Fruit fly (Drosophila melanogaster) whole organism, embryonic: ENCODE measurements around the gene por.

Experiments
- Ada2b ChIP-seq: fragments of 200-800 bp; sonication (Bioruptor generic); IDR thresholded peaks from 2 replicates; pipeline ENCODE4 v1.3.6; 2022; ENCODE audit warnings: missing biosample characterization, missing genetic modification characterization
- Adf1 ChIP-seq: fragments of 200-800 bp; sonication (Bioruptor generic); IDR thresholded peaks from 2 replicates; pipeline ENCODE4 v1.3.6; 2022; ENCODE audit warnings: missing biosample characterization, missing genetic modification characterization
- Aef1 ChIP-seq: fragments of 200-800 bp; sonication (Bioruptor generic); IDR thresholded peaks from 3 replicates; pipeline ENCODE4 v1.3.6; 2022; ENCODE audit warnings: missing biosample characterization, missing genetic modification characterization
- Awh ChIP-seq: fragments of 200-800 bp; sonication (Bioruptor generic); IDR thresholded peaks from 2 replicates; pipeline ENCODE4, ENCODE4 v1.3.6; 2022; ENCODE audit warnings: missing biosample characterization, missing genetic modification characterization
- CG10462 ChIP-seq: fragments of 200-800 bp; sonication (Bioruptor generic); optimal IDR thresholded peaks from 2 replicates; lab custom pipeline; 2016; ENCODE audit warnings: missing biosample characterization, missing genetic modification characterization
- CG11093 ChIP-seq: fragments of 200-800 bp; sonication (Bioruptor generic); IDR thresholded peaks from 3 replicates; pipeline ENCODE4 v1.3.6; 2022; ENCODE audit warnings: missing biosample characterization, missing genetic modification characterization
- CG12155 ChIP-seq: fragments of 200-800 bp; sonication (Bioruptor generic); optimal IDR thresholded peaks from 3 replicates; lab custom pipeline; 2016; ENCODE audit warnings: missing biosample characterization, missing genetic modification characterization
- CG14014 ChIP-seq: fragments of 200-800 bp; sonication (Bioruptor generic); IDR thresholded peaks from 2 replicates; pipeline ENCODE4 v1.3.6; 2022; ENCODE audit warnings: missing biosample characterization, missing genetic modification characterization
- CG15269 ChIP-seq: fragments of 200-800 bp; sonication (Bioruptor generic); optimal IDR thresholded peaks from 2 replicates; lab custom pipeline; 2018; ENCODE audit warnings: missing biosample characterization, mild to moderate bottlenecking, missing genetic modification characterization, moderate library complexity
- CG15514 ChIP-seq: fragments of 200-800 bp; sonication (Bioruptor generic); optimal IDR thresholded peaks from 3 replicates; lab custom pipeline; 2017; ENCODE audit warnings: missing biosample characterization, missing genetic modification characterization, mild to moderate bottlenecking, moderate library complexity, missing genetic modification reagents
- CG1647 ChIP-seq: fragments of 200-800 bp; sonication (Bioruptor generic); optimal IDR thresholded peaks from 3 replicates; lab custom pipeline; 2016; ENCODE audit warnings: missing biosample characterization, missing genetic modification characterization
- CG30431 ChIP-seq: fragments of 200-800 bp; sonication (Bioruptor generic); optimal IDR thresholded peaks from 2 replicates; lab custom pipeline; 2017; ENCODE audit warnings: missing biosample characterization, missing genetic modification characterization
- CG31224 ChIP-seq: fragments of 200-800 bp; sonication (Bioruptor generic); IDR thresholded peaks from 2 replicates; pipeline ENCODE4 v1.3.6; 2022; ENCODE audit warnings: missing biosample characterization, missing genetic modification characterization
- CG33213 ChIP-seq: fragments of 200-800 bp; sonication (Bioruptor generic); optimal IDR thresholded peaks from 3 replicates; lab custom pipeline; 2016; ENCODE audit warnings: missing biosample characterization, missing genetic modification characterization
- CG3995 ChIP-seq: fragments of 200-800 bp; sonication (Bioruptor generic); optimal IDR thresholded peaks from 3 replicates; lab custom pipeline; 2016; ENCODE audit warnings: missing biosample characterization, missing genetic modification characterization
- CG6254 ChIP-seq: fragments of 200-800 bp; sonication (Bioruptor generic); optimal IDR thresholded peaks from 3 replicates; lab custom pipeline; 2017; ENCODE audit warnings: mild to moderate bottlenecking, missing biosample characterization, missing genetic modification reagents, missing genetic modification characterization
- CG7745 ChIP-seq: fragments of 200-800 bp; sonication (Bioruptor generic); optimal IDR thresholded peaks from 2 replicates; lab custom pipeline; 2018; ENCODE audit warnings: missing biosample characterization, mild to moderate bottlenecking, missing genetic modification characterization, moderate library complexity
- CG8089 ChIP-seq: fragments of 200-800 bp; sonication (Bioruptor generic); optimal IDR thresholded peaks from 3 replicates; lab custom pipeline; 2016; ENCODE audit warnings: missing biosample characterization, missing genetic modification characterization
- CG8290 ChIP-seq, 3 experiments: fragments of 200-800 bp; sonication (Bioruptor generic); optimal IDR thresholded peaks; 2 replicates each; lab custom pipeline; 2016 to 2019; ENCODE audit warnings: missing biosample characterization in 3 of 3, missing genetic modification characterization in 3 of 3, mild to moderate bottlenecking in 2 of 3, moderate library complexity in 1 of 3
- CG8765 ChIP-seq: fragments of 200-800 bp; sonication (Bioruptor generic); IDR thresholded peaks from 2 replicates; pipeline ENCODE4 v1.3.6; 2022; ENCODE audit warnings: missing biosample characterization, missing genetic modification characterization
- CrebB ChIP-seq: fragments of 200-800 bp; sonication (Bioruptor generic); optimal IDR thresholded peaks from 3 replicates; lab custom pipeline; 2018; ENCODE audit warnings: missing biosample characterization, mild to moderate bottlenecking, missing genetic modification characterization
- Dad ChIP-seq: fragments of 200-800 bp; sonication (Bioruptor generic); optimal IDR thresholded peaks from 3 replicates; lab custom pipeline; 2016; ENCODE audit warnings: missing biosample characterization, missing genetic modification characterization
- Doc2 ChIP-seq: fragments of 200-800 bp; sonication (Bioruptor generic); IDR thresholded peaks from 2 replicates; pipeline ENCODE4 v1.3.6; 2022; ENCODE audit warnings: missing biosample characterization, missing genetic modification characterization
- E2f1 ChIP-seq: fragments of 200-800 bp; sonication (Bioruptor generic); IDR thresholded peaks from 2 replicates; pipeline ENCODE4 v1.3.6; 2022; ENCODE audit warnings: missing biosample characterization, missing genetic modification characterization
- Fer1 ChIP-seq: fragments of 200-800 bp; sonication (Bioruptor generic); optimal IDR thresholded peaks from 2 replicates; lab custom pipeline; 2017; ENCODE audit warnings: missing biosample characterization, mild to moderate bottlenecking, missing genetic modification characterization
- Lhr ChIP-seq: fragments of 200-800 bp; sonication (Bioruptor generic); optimal IDR thresholded peaks from 3 replicates; lab custom pipeline; 2017; ENCODE audit warnings: mild to moderate bottlenecking, missing biosample characterization, missing genetic modification reagents, missing genetic modification characterization
- Lim3 ChIP-seq: fragments of 200-800 bp; sonication (Bioruptor generic); IDR thresholded peaks from 2 replicates; pipeline ENCODE4 v1.3.6; 2022; ENCODE audit warnings: missing biosample characterization, missing genetic modification characterization
- Optix ChIP-seq: fragments of 200-800 bp; sonication (Bioruptor generic); IDR thresholded peaks from 3 replicates; pipeline ENCODE4 v1.3.6; 2022; ENCODE audit warnings: missing biosample characterization, missing genetic modification characterization
- Six4 ChIP-seq: fragments of 200-800 bp; sonication (Bioruptor generic); optimal IDR thresholded peaks from 2 replicates; lab custom pipeline; 2016; ENCODE audit warnings: missing biosample characterization, missing genetic modification characterization
- Taf1 ChIP-seq: fragments of 200-800 bp; sonication (Bioruptor generic); IDR thresholded peaks from 2 replicates; pipeline ENCODE4 v1.3.6; 2022; ENCODE audit warnings: missing biosample characterization, missing genetic modification characterization
- Tbp ChIP-seq: fragments of >200 bp; optimal IDR thresholded peaks from 2 replicates; lab custom pipeline; 2018; ENCODE audit warnings: missing biosample characterization, missing genetic modification characterization
- Vsx1 ChIP-seq: fragments of 200-800 bp; sonication (Bioruptor generic); optimal IDR thresholded peaks from 2 replicates; lab custom pipeline; 2017; ENCODE audit warnings: missing biosample characterization, mild to moderate bottlenecking, missing genetic modification characterization, missing genetic modification reagents
- al ChIP-seq: fragments of 200-800 bp; sonication (Bioruptor generic); IDR thresholded peaks from 2 replicates; pipeline ENCODE4 v1.3.6; 2022; ENCODE audit warnings: missing biosample characterization, missing genetic modification characterization
- caup ChIP-seq: fragments of 200-800 bp; sonication (Bioruptor generic); optimal IDR thresholded peaks from 3 replicates; lab custom pipeline; 2017; ENCODE audit warnings: missing biosample characterization, mild to moderate bottlenecking, missing genetic modification characterization, moderate library complexity; ENCODE audit not compliant: severe bottlenecking
- cg ChIP-seq: fragments of 200-800 bp; sonication (Bioruptor generic); optimal IDR thresholded peaks from 3 replicates; lab custom pipeline; 2019; ENCODE audit warnings: missing biosample characterization, mild to moderate bottlenecking, missing genetic modification characterization, moderate library complexity
- chif ChIP-seq, 2 experiments: fragments of 200-800 bp; sonication (Bioruptor generic); optimal IDR thresholded peaks; 3 replicates each; lab custom pipeline; 2016; ENCODE audit warnings: missing biosample characterization in 2 of 2, missing genetic modification characterization in 2 of 2
- fd3F ChIP-seq: fragments of 200-800 bp; sonication (Bioruptor generic); optimal IDR thresholded peaks from 2 replicates; lab custom pipeline; 2018; ENCODE audit warnings: missing biosample characterization, mild to moderate bottlenecking, missing genetic modification characterization, moderate library complexity
- gcm2 ChIP-seq: fragments of 200-800 bp; sonication (Bioruptor generic); optimal IDR thresholded peaks from 2 replicates; lab custom pipeline; 2016; ENCODE audit warnings: missing biosample characterization, missing genetic modification characterization
- grau ChIP-seq: fragments of 200-800 bp; optimal IDR thresholded peaks from 3 replicates; lab custom pipeline; 2019; ENCODE audit warnings: missing biosample characterization, mild to moderate bottlenecking, missing genetic modification characterization, moderate library complexity
- gsb-n ChIP-seq: fragments of 200-800 bp; sonication (Bioruptor generic); optimal IDR thresholded peaks from 3 replicates; lab custom pipeline; 2018; ENCODE audit warnings: missing biosample characterization, mild to moderate bottlenecking, missing genetic modification characterization
- prd ChIP-seq, 3 experiments: fragments of >200 bp in 2 of 3; fragments of 200-800 bp in 1 of 3; sonication (Bioruptor generic) in 1 of 3; optimal IDR thresholded peaks in 2 of 3; IDR thresholded peaks in 1 of 3; 2 replicates in 2 of 3; 3 replicates in 1 of 3; pipeline versions ENCODE4 v1.3.6 to Lab custom; 2017 to 2022; ENCODE audit warnings: missing biosample characterization in 1 of 3, missing genetic modification characterization in 1 of 3
- repo ChIP-seq: fragments of 200-800 bp; sonication (Bioruptor generic); optimal IDR thresholded peaks from 2 replicates; lab custom pipeline; 2016; ENCODE audit warnings: missing biosample characterization, missing genetic modification characterization
- sd ChIP-seq: fragments of 200-800 bp; sonication (Bioruptor generic); optimal IDR thresholded peaks from 3 replicates; lab custom pipeline; 2018; ENCODE audit warnings: missing biosample characterization, mild to moderate bottlenecking, missing genetic modification characterization, moderate library complexity
- sens ChIP-seq: fragments of 200-800 bp; sonication (Bioruptor generic); peaks from one replicate; lab custom pipeline; 2016; ENCODE audit warnings: missing biosample characterization, missing genetic modification characterization
- tna ChIP-seq: fragments of 200-800 bp; sonication (Bioruptor generic); IDR thresholded peaks from 2 replicates; pipeline ENCODE4 v1.3.6; 2022; ENCODE audit warnings: missing biosample characterization, missing genetic modification characterization; ENCODE audit not compliant: partially characterized antibody
- tx ChIP-seq: fragments of 200-800 bp; sonication (Bioruptor generic); optimal IDR thresholded peaks from 2 replicates; lab custom pipeline; 2016; ENCODE audit warnings: missing biosample characterization, missing genetic modification characterization
- usp ChIP-seq: fragments of >200 bp; optimal IDR thresholded peaks from 2 replicates; lab custom pipeline; 2017; ENCODE audit warnings: missing biosample characterization, missing genetic modification characterization
- vnd ChIP-seq: fragments of 200-800 bp; sonication (Bioruptor generic); IDR thresholded peaks from 3 replicates; pipeline ENCODE4 v1.3.6; 2022; ENCODE audit warnings: missing biosample characterization, missing genetic modification characterization; ENCODE audit not compliant: partially characterized antibody

Gene por

DNA sequence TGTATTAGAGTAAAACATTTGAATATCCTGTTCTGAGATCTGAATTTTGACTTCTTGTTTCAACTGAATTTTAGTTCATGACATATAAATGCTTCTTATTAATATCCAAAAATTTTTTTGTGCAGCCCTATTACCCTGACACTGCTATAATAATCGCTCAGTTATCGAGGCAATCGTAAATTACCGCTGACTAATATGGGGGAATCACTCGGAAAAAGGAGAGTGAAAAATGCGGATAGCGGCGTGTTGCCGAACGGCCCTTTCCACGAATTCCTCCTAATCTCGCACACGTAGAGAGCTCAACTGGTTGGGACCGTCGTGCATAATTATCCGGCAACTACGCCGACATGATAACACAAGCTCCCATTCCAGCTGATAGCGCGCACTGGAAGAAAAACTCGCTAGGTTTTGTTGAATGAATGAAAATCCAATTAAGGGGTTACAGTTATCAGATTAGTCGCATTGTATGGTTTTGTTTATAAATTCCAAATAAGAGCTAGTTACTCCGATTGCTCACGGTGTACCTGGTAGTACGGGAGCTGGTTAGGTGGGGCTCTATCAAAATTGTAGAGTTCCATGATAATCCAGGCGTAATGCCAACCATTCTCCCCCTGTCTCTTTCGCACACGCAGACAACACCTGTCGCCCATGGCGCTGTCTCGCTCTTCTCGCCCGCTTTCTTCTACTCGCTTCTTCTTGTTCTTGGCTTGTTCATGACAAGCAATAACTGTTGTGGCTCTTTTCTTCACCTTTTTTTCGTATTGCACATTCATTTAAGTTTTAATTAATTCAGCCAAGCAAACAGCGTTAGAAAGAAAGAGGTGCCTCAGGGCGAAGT lies 11.6 kb downstream of the por start (continued):
- TF ChIP-seq Fer1 (GFP tag; lab: Kevin White, UChicago): peak; percentile 76
- TF ChIP-seq repo (GFP tag; lab: Kevin White, UChicago): peak; percentile 46
- peak; percentile 56 for TF ChIP-seq Awh (GFP tag; lab: Robert Waterston, UW)
- no peak for TF ChIP-seq vnd
- no peak for TF ChIP-seq prd (optimal IDR thresholded peaks at IDR 0.05; lab: Kevin White, UChicago)
- TF ChIP-seq prd (GFP tag; IDR thresholded peaks at IDR 0.05; lab: Robert Waterston, UW): peak; percentile 75
- TF ChIP-seq al: peak; percentile 72
- TF ChIP-seq sd (tag; lab: Kevin White, UChicago): peak; percentile 84
- no peak for TF ChIP-seq CG8290 (GFP tag; optimal IDR thresholded peaks at IDR 0.05; lab: Kevin White, UChicago)
- peak in 1 of 2 experiments; percentile 97 for TF ChIP-seq CG8290 (tag; optimal IDR thresholded peaks at IDR 0.05; lab: Kevin White, UChicago)
- peak; percentile 76 for TF ChIP-seq caup (GFP tag; lab: Kevin White, UChicago)
- TF ChIP-seq chif (GFP tag; optimal IDR thresholded peaks at IDR 0.05; lab: Kevin White, UChicago): peak; percentile 37 to 51
- TF ChIP-seq Optix (GFP tag; lab: Robert Waterston, UW): peak; percentile 73; the same call in 2 of the 3 replicates
- TF ChIP-seq CG11093 (GFP tag; lab: Robert Waterston, UW): peak; percentile 46; the same call in 2 of the 3 replicates
- TF ChIP-seq gcm2: peak; percentile 56
- no peak for TF ChIP-seq Tbp (GFP tag; lab: Kevin White, UChicago)
- peak; percentile 17; the same call in 1 of the 2 replicates for TF ChIP-seq Doc2
- TF ChIP-seq cg: peak; percentile 32
- peak; percentile 56 for TF ChIP-seq CG1647 (GFP tag; lab: Kevin White, UChicago)
- TF ChIP-seq usp (GFP tag; lab: Kevin White, UChicago): no peak
- peak; percentile 90 for TF ChIP-seq CrebB (tag; lab: Kevin White, UChicago)
- TF ChIP-seq Aef1 (GFP tag; lab: Robert Waterston, UW): peak; percentile 79
- TF ChIP-seq Six4 (GFP tag; lab: Kevin White, UChicago): no peak
- no peak for TF ChIP-seq CG10462 (GFP tag; lab: Kevin White, UChicago)
- peak; percentile 70 for TF ChIP-seq CG31224 (GFP tag; lab: Robert Waterston, UW)
- peak; percentile 69 for TF ChIP-seq CG15514 (GFP tag; lab: Kevin White, UChicago)
- TF ChIP-seq CG8089: peak; percentile 43
- peak; percentile 6; the same call in 1 of the 2 replicates for TF ChIP-seq Lim3 (GFP tag; lab: Robert Waterston, UW)
- TF ChIP-seq Adf1 (GFP tag; lab: Robert Waterston, UW): peak; percentile 46; the same call in 1 of the 2 replicates
- TF ChIP-seq gsb-n (tag; lab: Kevin White, UChicago): peak; percentile 8
- TF ChIP-seq tna (GFP tag; lab: Robert Waterston, UW): no peak
- TF ChIP-seq CG12155 (GFP tag; lab: Kevin White, UChicago): peak; percentile 66
- TF ChIP-seq fd3F (GFP tag; lab: Kevin White, UChicago): peak; percentile 43
- peak; percentile 40 for TF ChIP-seq CG30431 (GFP tag; lab: Kevin White, UChicago)
- TF ChIP-seq CG33213: peak; percentile 45
- no peak for TF ChIP-seq CG7745
- peak; percentile 67 for TF ChIP-seq Dad
- peak; percentile 71 for TF ChIP-seq grau (tag; lab: Kevin White, UChicago)
- peak; percentile 50 for TF ChIP-seq CG6254 (GFP tag; lab: Kevin White, UChicago)
- peak; percentile 76 for TF ChIP-seq CG15269 (tag; lab: Kevin White, UChicago)
- peak; percentile 59 for TF ChIP-seq E2f1 (GFP tag; lab: Robert Waterston, UW)
- TF ChIP-seq Lhr (GFP tag; lab: Kevin White, UChicago): peak; percentile 20
- TF ChIP-seq CG3995: peak; percentile 55
- TF ChIP-seq CG8765 (GFP tag; lab: Robert Waterston, UW): peak; percentile 52; the same call in 1 of the 2 replicates
- peak; percentile 27 for TF ChIP-seq tx
- TF ChIP-seq CG14014 (GFP tag; lab: Robert Waterston, UW): peak; percentile 84
- peak; percentile 2 for TF ChIP-seq Vsx1
- peak; percentile 80 for TF ChIP-seq Taf1 (GFP tag; lab: Robert Waterston, UW)
- TF ChIP-seq sens: peak; percentile 80
- TF ChIP-seq Ada2b (GFP tag; lab: Robert Waterston, UW): peak; percentile 79
